Worm (Caenorhabditis elegans) whole organism, L1 larva: ENCODE data around the gene ZK673.6.

Source experiments
- efl-1 ChIP-seq, 4 experiments: fragments of 150-350 bp; optimal IDR thresholded peaks in 3 of 4; peaks in 1 of 4; 1 replicate in 1 of 4; 2 replicates in 3 of 4; lab custom pipeline; 2014; ENCODE audit warnings: missing biosample characterization in 2 of 4, missing genetic modification characterization in 2 of 4, missing genetic modification reagents in 2 of 4
- efl-3 ChIP-seq: fragments of 200-800 bp; sonication (Bioruptor generic); optimal IDR thresholded peaks from 2 replicates; lab custom pipeline; 2018; ENCODE audit warnings: mild to moderate bottlenecking, missing genetic modification characterization, missing compliant biosample characterization
- nhr-76 ChIP-seq: sonication (generic microtip); optimal IDR thresholded peaks from 2 replicates; lab custom pipeline; 2017; ENCODE audit warnings: missing biosample characterization, missing genetic modification characterization
- nhr-77 ChIP-seq: fragments of 150-350 bp; optimal IDR thresholded peaks from 2 replicates; lab custom pipeline; 2014; ENCODE audit warnings: missing biosample characterization, missing genetic modification characterization
- sox-4 ChIP-seq: sonication (generic microtip); optimal IDR thresholded peaks from 2 replicates; lab custom pipeline; 2016; ENCODE audit warnings: missing genetic modification characterization, missing compliant biosample characterization
- unc-62 ChIP-seq: fragments of 150-350 bp; optimal IDR thresholded peaks from 2 replicates; lab custom pipeline; 2014; ENCODE audit warnings: missing biosample characterization, missing genetic modification reagents, missing genetic modification characterization

- TF ChIP-seq nhr-76 (tag; lab: Kevin White, UChicago): no peak
- no peak for TF ChIP-seq unc-62 (GFP tag; lab: Kevin White, UChicago)
- TF ChIP-seq efl-1 (optimal IDR thresholded peaks at IDR 0.05; lab: Kevin White, UChicago): no peak
- TF ChIP-seq efl-1 (GFP tag; optimal IDR thresholded peaks at IDR 0.05 in 1 of 2; lab: Kevin White, UChicago): no peak
- TF ChIP-seq efl-3 (GFP tag; lab: Kevin White, UChicago): no peak
- TF ChIP-seq nhr-77 (tag; lab: Kevin White, UChicago): no peak
- no peak for TF ChIP-seq sox-4 (tag; lab: Kevin White, UChicago)
Measured at ce11 chrII:10494467-10494866, 30.3 kb upstream of the ZK673.6 start, which contains the start of gene ZK666.14.
